Fruit fly (Drosophila melanogaster): ENCODE data around the gene CG15564.

CG15564 gene

DNA sequence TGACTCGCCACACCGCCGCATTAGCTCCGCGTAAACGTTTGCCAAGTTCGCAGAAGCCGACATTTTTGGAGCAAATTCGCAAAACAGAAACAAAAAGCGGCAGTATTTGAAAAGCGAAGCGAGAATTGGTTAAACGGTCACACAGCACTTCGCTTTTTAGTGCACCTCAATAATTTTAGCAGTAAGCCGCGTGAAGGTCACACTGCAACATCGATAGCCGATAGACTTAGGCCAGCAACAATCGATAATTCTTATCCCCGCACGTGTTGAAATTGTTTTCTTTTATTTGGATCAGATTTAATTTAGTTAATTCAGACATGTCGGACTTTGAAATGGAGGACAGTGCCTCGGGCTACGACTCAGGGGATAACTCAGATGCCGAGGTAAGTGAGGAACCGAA, 21.9 kb downstream of the CG15564 start, which contains the start of the genes Zwilch and CG1542 (continued):
- no peak for TF ChIP-seq dati (GFP tag; IDR thresholded peaks at IDR 0.05)
- TF ChIP-seq C15 (GFP tag; IDR thresholded peaks at IDR 0.05), result no peak
- TF ChIP-seq CG8281 (tag; optimal IDR thresholded peaks at IDR 0.05), result no peak
- no peak for TF ChIP-seq mirr (GFP tag; optimal IDR thresholded peaks at IDR 0.05)
- no peak for TF ChIP-seq Tbp (GFP tag; optimal IDR thresholded peaks at IDR 0.05)
- TF ChIP-seq CG2116 (GFP tag; optimal IDR thresholded peaks at IDR 0.05), result peak; percentile 90
- peak; percentile 79 for TF ChIP-seq Sry-δ (GFP tag; optimal IDR thresholded peaks at IDR 0.05)
- TF ChIP-seq Fer3 (tag; optimal IDR thresholded peaks at IDR 0.05), result no peak
- TF ChIP-seq CG14050 (GFP tag; IDR thresholded peaks at IDR 0.05), result no peak
- peak; percentile 79 for TF ChIP-seq nerfin-2 (GFP tag; IDR thresholded peaks at IDR 0.05; ENCODE audit: partially characterized antibody)
- TF ChIP-seq Doc2 (GFP tag; IDR thresholded peaks at IDR 0.05), result no peak
- no peak for TF ChIP-seq CG17912 (GFP tag; optimal IDR thresholded peaks at IDR 0.05)
- TF ChIP-seq CG10366 (GFP tag; IDR thresholded peaks at IDR 0.05), result no peak
- no peak for TF ChIP-seq Ssrp (tag; optimal IDR thresholded peaks at IDR 0.05)
- TF ChIP-seq Side (GFP tag; optimal IDR thresholded peaks at IDR 0.05), result no peak
- no peak for TF ChIP-seq tio (GFP tag; optimal IDR thresholded peaks at IDR 0.05)
- TF ChIP-seq Dip3 (GFP tag; optimal IDR thresholded peaks at IDR 0.05), result no peak
- no peak for TF ChIP-seq Atf6 (GFP tag; IDR thresholded peaks at IDR 0.05)
- peak; percentile 78 for TF ChIP-seq CG16813 (GFP tag; IDR thresholded peaks at IDR 0.05; ENCODE audit: partially characterized antibody)
- TF ChIP-seq CG9215 (GFP tag; IDR thresholded peaks at IDR 0.05), result no peak
- TF ChIP-seq CG4328 (GFP tag; optimal IDR thresholded peaks at IDR 0.05), result no peak
- peak; percentile 12 for TF ChIP-seq cad (GFP tag; optimal IDR thresholded peaks at IDR 0.05)
- TF ChIP-seq Dfd (GFP tag; optimal IDR thresholded peaks at IDR 0.05), result no peak
- TF ChIP-seq CG9437 (GFP tag; optimal IDR thresholded peaks at IDR 0.05), result no peak
- no peak for TF ChIP-seq ara (GFP tag; IDR thresholded peaks at IDR 0.05)
- TF ChIP-seq CG8765 (GFP tag; IDR thresholded peaks at IDR 0.05), result no peak
- TF ChIP-seq stwl (tag; optimal IDR thresholded peaks at IDR 0.05), result peak; percentile 92
- TF ChIP-seq CG11723 (GFP tag; optimal IDR thresholded peaks at IDR 0.05), result no peak
- TF ChIP-seq insv (GFP tag; optimal IDR thresholded peaks at IDR 0.05), result no peak
- no peak for TF ChIP-seq CG7556 (GFP tag; optimal IDR thresholded peaks at IDR 0.05)
- TF ChIP-seq CG10565 (GFP tag; optimal IDR thresholded peaks at IDR 0.05), result no peak
- TF ChIP-seq D19B (GFP tag; optimal IDR thresholded peaks at IDR 0.05), result no peak
- peak; percentile 74 for TF ChIP-seq CG34224 (GFP tag; IDR thresholded peaks at IDR 0.05; ENCODE audit: partially characterized antibody)
- no peak for TF ChIP-seq CG12155 (GFP tag; optimal IDR thresholded peaks at IDR 0.05)
- TF ChIP-seq CG32772 (GFP tag; IDR thresholded peaks at IDR 0.05), result no peak
- TF ChIP-seq CG7963 (GFP tag; IDR thresholded peaks at IDR 0.05; ENCODE audit: partially characterized antibody), result peak; percentile 74
- TF ChIP-seq abd-A (tag; optimal IDR thresholded peaks at IDR 0.05), result no peak
- TF ChIP-seq CHES-1-like (GFP tag; optimal IDR thresholded peaks at IDR 0.05), result peak; percentile 9
- no peak for TF ChIP-seq NfI (GFP tag; optimal IDR thresholded peaks at IDR 0.05)
- no peak for TF ChIP-seq lola (GFP tag; optimal IDR thresholded peaks at IDR 0.05)
- TF ChIP-seq unc-4 (GFP tag; IDR thresholded peaks at IDR 0.05; ENCODE audit: partially characterized antibody), result peak; percentile 80
- no peak for TF ChIP-seq CG12299 (tag; optimal IDR thresholded peaks at IDR 0.05)
- 0 out of 2 replicates have a peak, but pooled peaks have one; percentile 8 for TF ChIP-seq CG9932 (GFP tag; IDR thresholded peaks at IDR 0.05)
- TF ChIP-seq tll (GFP tag; optimal IDR thresholded peaks at IDR 0.05), result no peak
- no peak for TF ChIP-seq sc (optimal IDR thresholded peaks at IDR 0.05)
- no peak for TF ChIP-seq sc (GFP tag; optimal IDR thresholded peaks at IDR 0.05)
- peak; percentile 79 for TF ChIP-seq amos (GFP tag; IDR thresholded peaks at IDR 0.05; ENCODE audit: partially characterized antibody)
- TF ChIP-seq H2.0 (GFP tag; IDR thresholded peaks at IDR 0.05), result no peak
- no peak for TF ChIP-seq unpg (GFP tag; optimal IDR thresholded peaks at IDR 0.05)
- TF ChIP-seq da (GFP tag; optimal IDR thresholded peaks at IDR 0.05), result no peak
- no peak for TF ChIP-seq CG6683 (GFP tag; optimal IDR thresholded peaks at IDR 0.05)

Measured in whole organism, embryonic.